Worm (Caenorhabditis elegans) whole organism, L4 larva: ENCODE data around the gene W02H5.2.

Experiments
- F44E2.7 ChIP-seq: fragments of 200-800 bp; sonication (Bioruptor generic); IDR thresholded peaks from 2 replicates; pipeline ENCODE4 v2.1.2; 2022; ENCODE audit warnings: missing genetic modification characterization, missing compliant biosample characterization
- R02D3.7 ChIP-seq: fragments of 150-350 bp; sonication (generic microtip); optimal IDR thresholded peaks from 3 replicates; lab custom pipeline; 2014; ENCODE audit warnings: missing biosample characterization, missing genetic modification characterization
- ama-1 ChIP-seq: fragments of 150-350 bp; optimal IDR thresholded peaks from 2 replicates; lab custom pipeline; 2014; ENCODE audit warnings: inconsistent platforms, mixed read lengths
- ces-1 ChIP-seq: fragments of 150-350 bp; sonication (generic microtip); optimal IDR thresholded peaks from 4 replicates; lab custom pipeline; 2014; ENCODE audit warnings: missing biosample characterization, missing genetic modification reagents, missing genetic modification characterization
- lin-1 ChIP-seq: fragments of 200-800 bp; sonication (Bioruptor generic); IDR thresholded peaks from 2 replicates; pipeline ENCODE4 v1.3.6; 2022; ENCODE audit warnings: missing genetic modification reagents, missing genetic modification characterization, missing compliant biosample characterization
- nhr-48 ChIP-seq: sonication (generic microtip); optimal IDR thresholded peaks from 2 replicates; lab custom pipeline; 2016; ENCODE audit warnings: mild to moderate bottlenecking, missing genetic modification characterization, missing compliant biosample characterization
- pqm-1 ChIP-seq: sonication (generic microtip); optimal IDR thresholded peaks from 2 replicates; lab custom pipeline; 2017; ENCODE audit warnings: missing biosample characterization, missing genetic modification characterization
- zag-1 ChIP-seq: fragments of 150-350 bp; optimal IDR thresholded peaks from 2 replicates; lab custom pipeline; 2014; ENCODE audit warnings: missing biosample characterization, missing genetic modification characterization
- ztf-11 ChIP-seq: fragments of 150-350 bp; optimal IDR thresholded peaks from 2 replicates; lab custom pipeline; 2014; ENCODE audit warnings: missing biosample characterization, missing genetic modification characterization

- TF ChIP-seq F44E2.7 (GFP tag; lab: Robert Waterston, UW) (no peak), ztf-11 (tag; lab: Kevin White, UChicago) (no peak), ama-1 (lab: Kevin White, UChicago) (no peak), nhr-48 (no peak), zag-1 (tag; lab: Kevin White, UChicago) (no peak), ces-1 (no peak), lin-1 (GFP tag; lab: Robert Waterston, UW) (no peak), pqm-1 (tag; lab: Kevin White, UChicago) (no peak), R02D3.7 (tag; lab: Kevin White, UChicago) (no peak)
Observed at ce11 chrV:2690478-2690877, 51.3 kb downstream of the W02H5.2 start.
